Fruit fly (Drosophila melanogaster) whole organism, embryonic: ENCODE measurements around the gene RpS28a.

Experiments
- Asciz ChIP-seq: fragments of 200-800 bp; sonication (Bioruptor generic); optimal IDR thresholded peaks from 2 replicates; lab custom pipeline; 2017; ENCODE audit warnings: missing biosample characterization, mild to moderate bottlenecking, missing genetic modification characterization, missing genetic modification reagents
- B-H2 ChIP-seq: fragments of 200-800 bp; sonication (Bioruptor generic); optimal IDR thresholded peaks from 2 replicates; lab custom pipeline; 2018; ENCODE audit warnings: missing biosample characterization, mild to moderate bottlenecking, missing genetic modification characterization
- CG10565 ChIP-seq: fragments of 200-800 bp; sonication (Bioruptor generic); optimal IDR thresholded peaks from 3 replicates; lab custom pipeline; 2016; ENCODE audit warnings: missing biosample characterization, mild to moderate bottlenecking, missing genetic modification characterization
- CG12659 ChIP-seq: fragments of 200-800 bp; sonication (Bioruptor generic); optimal IDR thresholded peaks from 3 replicates; lab custom pipeline; 2017; ENCODE audit warnings: mild to moderate bottlenecking, missing biosample characterization, missing genetic modification reagents, missing genetic modification characterization
- CG14965 ChIP-seq: fragments of 200-800 bp; sonication (Bioruptor generic); optimal IDR thresholded peaks from 2 replicates; lab custom pipeline; 2016; ENCODE audit warnings: missing biosample characterization, missing genetic modification characterization, borderline replicate concordance
- CG1792 ChIP-seq: fragments of 200-800 bp; sonication (Bioruptor generic); optimal IDR thresholded peaks from 2 replicates; lab custom pipeline; 2016; ENCODE audit warnings: missing biosample characterization, missing genetic modification characterization
- CG18476 ChIP-seq: fragments of 200-800 bp; sonication (Bioruptor generic); optimal IDR thresholded peaks from 2 replicates; lab custom pipeline; 2016; ENCODE audit warnings: missing biosample characterization, mild to moderate bottlenecking, missing genetic modification characterization
- CG2889 ChIP-seq: fragments of 200-800 bp; sonication (Bioruptor generic); IDR thresholded peaks from 3 replicates; pipeline ENCODE4 v1.3.6; 2022; ENCODE audit warnings: missing biosample characterization, missing genetic modification characterization
- CG30403 ChIP-seq: fragments of 200-800 bp; sonication (Bioruptor generic); optimal IDR thresholded peaks from 3 replicates; lab custom pipeline; 2016; ENCODE audit warnings: missing biosample characterization, missing genetic modification characterization
- CG4282 ChIP-seq: fragments of 200-800 bp; sonication (Bioruptor generic); optimal IDR thresholded peaks from 2 replicates; lab custom pipeline; 2016; ENCODE audit warnings: missing biosample characterization, missing genetic modification characterization
- CG4424 ChIP-seq: fragments of 200-800 bp; sonication (Bioruptor generic); optimal IDR thresholded peaks from 3 replicates; lab custom pipeline; 2016; ENCODE audit warnings: missing biosample characterization, missing genetic modification characterization
- CG4730 ChIP-seq: fragments of 200-800 bp; sonication (Bioruptor generic); IDR thresholded peaks from 2 replicates; pipeline ENCODE4 v1.3.6; 2022; ENCODE audit warnings: missing biosample characterization, missing genetic modification characterization
- CG4854 ChIP-seq: fragments of 200-800 bp; sonication (Bioruptor generic); optimal IDR thresholded peaks from 2 replicates; lab custom pipeline; 2016; ENCODE audit warnings: missing biosample characterization, missing genetic modification characterization, inconsistent platforms
- CG6254 ChIP-seq: fragments of 200-800 bp; sonication (Bioruptor generic); optimal IDR thresholded peaks from 3 replicates; lab custom pipeline; 2017; ENCODE audit warnings: mild to moderate bottlenecking, missing biosample characterization, missing genetic modification reagents, missing genetic modification characterization
- CG7271 ChIP-seq: fragments of 200-800 bp; sonication (Bioruptor generic); optimal IDR thresholded peaks from 2 replicates; lab custom pipeline; 2018; ENCODE audit warnings: missing biosample characterization, mild to moderate bottlenecking, missing genetic modification characterization, moderate library complexity
- CG8478 ChIP-seq: fragments of >200 bp; optimal IDR thresholded peaks from 2 replicates; lab custom pipeline; 2018
- D19A ChIP-seq: fragments of 200-800 bp; optimal IDR thresholded peaks from 3 replicates; lab custom pipeline; 2019; ENCODE audit warnings: missing biosample characterization, mild to moderate bottlenecking, missing genetic modification characterization, moderate library complexity
- Dbx ChIP-seq: fragments of 200-800 bp; sonication (Bioruptor generic); IDR thresholded peaks from 3 replicates; pipeline ENCODE4 v1.3.6; 2022; ENCODE audit warnings: missing biosample characterization, missing genetic modification characterization
- Drgx ChIP-seq: fragments of 200-800 bp; sonication (Bioruptor generic); IDR thresholded peaks from 2 replicates; pipeline ENCODE4 v1.3.6; 2022; ENCODE audit warnings: missing biosample characterization, missing genetic modification characterization
- Elba2 ChIP-seq: fragments of 200-800 bp; sonication (Bioruptor generic); optimal IDR thresholded peaks from 3 replicates; lab custom pipeline; 2016; ENCODE audit warnings: missing biosample characterization, missing genetic modification characterization
- Ets65A ChIP-seq: fragments of 200-800 bp; sonication (Bioruptor generic); peaks from one replicate; lab custom pipeline; 2016; ENCODE audit warnings: missing biosample characterization, missing genetic modification characterization
- Fer2 ChIP-seq: fragments of 200-800 bp; sonication (Bioruptor generic); optimal IDR thresholded peaks from 2 replicates; lab custom pipeline; 2018; ENCODE audit warnings: missing biosample characterization, mild to moderate bottlenecking, missing genetic modification characterization, moderate library complexity
- HLHmδ ChIP-seq: fragments of 200-800 bp; sonication (Bioruptor generic); optimal IDR thresholded peaks from 2 replicates; lab custom pipeline; 2018; ENCODE audit warnings: missing biosample characterization, mild to moderate bottlenecking, missing genetic modification characterization, moderate library complexity
- Hmr ChIP-seq: fragments of 200-800 bp; sonication (Bioruptor generic); optimal IDR thresholded peaks from 3 replicates; lab custom pipeline; 2017; ENCODE audit warnings: mild to moderate bottlenecking, missing biosample characterization, missing genetic modification reagents, missing genetic modification characterization
- Hr78 ChIP-seq, 2 experiments: fragments of 200-800 bp in 1 of 2; fragments of >200 bp in 1 of 2; sonication (Bioruptor generic) in 1 of 2; optimal IDR thresholded peaks; 2 replicates each; lab custom pipeline; 2017 to 2019; ENCODE audit warnings: missing biosample characterization in 2 of 2, missing genetic modification characterization in 2 of 2, mild to moderate bottlenecking in 1 of 2, moderate library complexity in 1 of 2
- Kr ChIP-seq: fragments of 200-800 bp; sonication (Bioruptor generic); optimal IDR thresholded peaks from 2 replicates; lab custom pipeline; 2017; ENCODE audit warnings: missing biosample characterization, mild to moderate bottlenecking, missing genetic modification characterization
- Mrtf ChIP-seq: fragments of 200-800 bp; sonication (Bioruptor generic); IDR thresholded peaks from 3 replicates; pipeline ENCODE4 v1.3.6; 2022; ENCODE audit warnings: missing biosample characterization, missing genetic modification characterization
- Myb ChIP-seq: fragments of 200-800 bp; sonication (Bioruptor generic); optimal IDR thresholded peaks from 2 replicates; lab custom pipeline; 2016; ENCODE audit warnings: missing biosample characterization, missing genetic modification characterization
- NC2α ChIP-seq: fragments of 200-800 bp; sonication (Bioruptor generic); optimal IDR thresholded peaks from 2 replicates; lab custom pipeline; 2016; ENCODE audit warnings: missing biosample characterization, missing genetic modification characterization
- Nf-YC ChIP-seq: fragments of 200-800 bp; optimal IDR thresholded peaks from 3 replicates; lab custom pipeline; 2019; ENCODE audit warnings: missing biosample characterization, mild to moderate bottlenecking, missing genetic modification characterization, moderate library complexity
- Ravus ChIP-seq: fragments of 200-800 bp; sonication (Bioruptor generic); IDR thresholded peaks from 2 replicates; pipeline ENCODE4 v1.3.6; 2022; ENCODE audit warnings: missing biosample characterization, missing genetic modification characterization
- Trl ChIP-seq, 3 experiments: fragments of >200 bp in 2 of 3; fragments of 200-800 bp in 1 of 3; sonication (Bioruptor generic) in 1 of 3; optimal IDR thresholded peaks; 2 replicates in 1 of 3; 3 replicates in 2 of 3; lab custom pipeline; 2016 to 2017; ENCODE audit warnings: missing biosample characterization in 1 of 3, missing genetic modification characterization in 1 of 3
- ara ChIP-seq: fragments of 200-800 bp; sonication (Bioruptor generic); IDR thresholded peaks from 2 replicates; pipeline ENCODE4 v1.3.6; 2022; ENCODE audit warnings: missing biosample characterization, missing genetic modification characterization
- cas ChIP-seq: fragments of 200-800 bp; sonication (Bioruptor generic); IDR thresholded peaks from 2 replicates; pipeline ENCODE4 v1.3.6; 2022; ENCODE audit warnings: missing biosample characterization, missing genetic modification characterization
- cwo ChIP-seq: fragments of 200-800 bp; sonication (Bioruptor generic); optimal IDR thresholded peaks from 3 replicates; lab custom pipeline; 2017; ENCODE audit warnings: missing biosample characterization, missing genetic modification characterization, mild to moderate bottlenecking, moderate library complexity, missing genetic modification reagents
- dati ChIP-seq: fragments of 200-800 bp; sonication (Bioruptor generic); IDR thresholded peaks from 2 replicates; pipeline ENCODE4 v1.3.6; 2022; ENCODE audit warnings: missing biosample characterization, missing genetic modification characterization
- dpn ChIP-seq, 2 experiments: fragments of 200-800 bp; sonication (Bioruptor generic); optimal IDR thresholded peaks; 3 replicates each; lab custom pipeline; 2016; ENCODE audit warnings: missing biosample characterization in 2 of 2, missing genetic modification characterization in 2 of 2
- exex ChIP-seq: fragments of 200-800 bp; sonication (Bioruptor generic); optimal IDR thresholded peaks from 4 replicates; lab custom pipeline; 2018; ENCODE audit warnings: missing biosample characterization, mild to moderate bottlenecking, missing genetic modification characterization, moderate library complexity
- ken ChIP-seq: fragments of 200-800 bp; sonication (Bioruptor generic); IDR thresholded peaks from 3 replicates; pipeline ENCODE4 v1.3.6; 2022; ENCODE audit warnings: missing biosample characterization, missing genetic modification characterization
- knrl ChIP-seq: fragments of 200-800 bp; sonication (Bioruptor generic); IDR thresholded peaks from 3 replicates; pipeline ENCODE4 v1.3.6; 2022; ENCODE audit warnings: missing biosample characterization, missing genetic modification characterization; ENCODE audit not compliant: partially characterized antibody
- pho ChIP-seq: fragments of 200-800 bp; sonication (Bioruptor generic); optimal IDR thresholded peaks from 2 replicates; lab custom pipeline; 2016; ENCODE audit warnings: missing biosample characterization, missing genetic modification characterization
- sc ChIP-seq, 3 experiments: fragments of >200 bp in 2 of 3; fragments of 200-800 bp in 1 of 3; sonication (Bioruptor generic) in 1 of 3; optimal IDR thresholded peaks; 2 replicates in 2 of 3; 3 replicates in 1 of 3; lab custom pipeline; 2017; ENCODE audit warnings: mild to moderate bottlenecking in 1 of 3, missing biosample characterization in 1 of 3, missing genetic modification characterization in 1 of 3, missing genetic modification reagents in 1 of 3
- sens ChIP-seq: fragments of 200-800 bp; sonication (Bioruptor generic); peaks from one replicate; lab custom pipeline; 2016; ENCODE audit warnings: missing biosample characterization, missing genetic modification characterization
- so ChIP-seq: fragments of 200-800 bp; sonication (Bioruptor generic); IDR thresholded peaks from 3 replicates; pipeline ENCODE4 v1.3.6; 2022; ENCODE audit warnings: missing biosample characterization, missing genetic modification characterization
- stwl ChIP-seq: fragments of 200-800 bp; sonication (Bioruptor generic); optimal IDR thresholded peaks from 3 replicates; lab custom pipeline; 2018; ENCODE audit warnings: missing biosample characterization, mild to moderate bottlenecking, missing genetic modification characterization, moderate library complexity
- tgo ChIP-seq: fragments of 200-800 bp; sonication (Bioruptor generic); IDR thresholded peaks from 3 replicates; pipeline ENCODE4 v1.3.6; 2022; ENCODE audit warnings: missing biosample characterization, missing genetic modification characterization
- trem ChIP-seq: fragments of 200-800 bp; optimal IDR thresholded peaks from 3 replicates; lab custom pipeline; 2019; ENCODE audit warnings: missing biosample characterization, mild to moderate bottlenecking, missing genetic modification characterization, moderate library complexity
- zen2 ChIP-seq: fragments of 200-800 bp; sonication (Bioruptor generic); IDR thresholded peaks from 3 replicates; pipeline ENCODE4 v1.3.6; 2022; ENCODE audit warnings: missing biosample characterization, missing genetic modification characterization; ENCODE audit not compliant: partially characterized antibody
- zfh1 ChIP-seq: fragments of 200-800 bp; sonication (Bioruptor generic); IDR thresholded peaks from 3 replicates; pipeline ENCODE4 v1.3.6; 2022; ENCODE audit warnings: missing biosample characterization, missing genetic modification characterization

Gene RpS28a

DNA sequence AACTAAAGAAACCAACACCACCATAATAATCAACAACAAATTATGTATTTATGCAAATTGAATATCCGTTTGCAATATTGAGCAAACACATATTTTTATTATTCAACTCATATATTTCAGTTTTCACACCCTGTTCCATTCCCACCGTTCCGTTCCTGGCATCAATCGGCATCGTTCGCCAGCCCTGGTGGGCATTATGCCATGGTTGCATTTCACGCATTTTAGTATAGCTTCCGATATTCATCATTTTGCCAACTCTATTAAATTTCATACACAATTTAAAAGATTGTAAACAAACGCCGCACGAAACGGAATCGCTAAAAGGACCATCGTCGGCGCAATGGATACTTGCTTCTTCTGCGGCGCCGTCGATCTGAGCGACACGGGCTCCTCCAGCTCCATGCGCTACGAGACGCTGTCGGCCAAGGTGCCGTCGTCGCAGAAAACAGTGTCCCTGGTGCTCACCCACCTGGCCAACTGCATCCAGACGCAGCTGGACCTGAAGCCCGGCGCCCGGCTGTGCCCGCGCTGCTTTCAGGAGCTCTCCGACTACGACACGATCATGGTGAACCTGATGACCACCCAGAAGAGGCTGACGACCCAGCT, 20.8 kb upstream of the RpS28a start, which contains the start of gene Sry-delta (continued):
- TF ChIP-seq stwl (tag; lab: Kevin White, UChicago) (peak; percentile 93), Asciz (GFP tag; lab: Kevin White, UChicago) (no peak), Trl (optimal IDR thresholded peaks at IDR 0.05; lab: Kevin White, UChicago) (no peak), Trl (GFP tag; optimal IDR thresholded peaks at IDR 0.05; lab: Kevin White, UChicago) (peak; percentile 92), Hmr (peak; percentile 85), sc (optimal IDR thresholded peaks at IDR 0.05; lab: Kevin White, UChicago) (no peak), sc (GFP tag; optimal IDR thresholded peaks at IDR 0.05; lab: Kevin White, UChicago) (peak; percentile 19), CG12659 (peak; percentile 91), trem (tag; lab: Kevin White, UChicago) (peak; percentile 83), cas (GFP tag; lab: Robert Waterston, UW) (peak; percentile 74), CG7271 (tag; lab: Kevin White, UChicago) (peak; percentile 3), CG4282 (GFP tag; lab: Kevin White, UChicago) (peak; percentile 86), Myb (peak; percentile 70), B-H2 (GFP tag; lab: Kevin White, UChicago) (peak; percentile 90), Fer2 (tag; lab: Kevin White, UChicago) (peak; percentile 42), Ets65A (GFP tag; lab: Kevin White, UChicago) (peak; percentile 99), Drgx (GFP tag; lab: Robert Waterston, UW) (peak; percentile 55; the same call in 1 of the 2 replicates), CG1792 (GFP tag; lab: Kevin White, UChicago) (peak; percentile 79), Hr78 (GFP tag; optimal IDR thresholded peaks at IDR 0.05; lab: Kevin White, UChicago) (no peak), ken (peak; percentile 88), cwo (GFP tag; lab: Kevin White, UChicago) (no peak), Ravus (GFP tag; lab: Robert Waterston, UW) (0 out of 2 replicates have a peak, but pooled peaks have one; percentile 2), dpn (GFP tag; optimal IDR thresholded peaks at IDR 0.05; lab: Kevin White, UChicago) (peak; percentile 88 to 93), CG2889 (peak; percentile 55; the same call in 2 of the 3 replicates), knrl (GFP tag; lab: Robert Waterston, UW) (peak; percentile 79), ara (peak; percentile 76), CG10565 (GFP tag; lab: Kevin White, UChicago) (no peak), HLHmδ (GFP tag; lab: Kevin White, UChicago) (peak; percentile 18), D19A (no peak), Kr (GFP tag; lab: Kevin White, UChicago) (no peak), CG4424 (GFP tag; lab: Kevin White, UChicago) (peak; percentile 85), Elba2 (GFP tag; lab: Kevin White, UChicago) (no peak), Mrtf (GFP tag; lab: Robert Waterston, UW) (peak; percentile 58; the same call in 1 of the 3 replicates), NC2α (peak; percentile 69), exex (no peak), CG8478 (no peak), sens (GFP tag; lab: Kevin White, UChicago) (peak; percentile 96), pho (GFP tag; lab: Kevin White, UChicago) (peak; percentile 91), CG14965 (GFP tag; lab: Kevin White, UChicago) (peak; percentile 3), CG4730 (peak; percentile 62), Dbx (GFP tag; lab: Robert Waterston, UW) (peak; percentile 92), zen2 (GFP tag; lab: Robert Waterston, UW) (no peak; the same call in 2 of the 3 replicates), dati (GFP tag; lab: Robert Waterston, UW) (no peak), Nf-YC (tag; lab: Kevin White, UChicago) (peak; percentile 63), so (no peak), CG30403 (GFP tag; lab: Kevin White, UChicago) (peak; percentile 90), zfh1 (GFP tag; lab: Robert Waterston, UW) (peak; percentile 73; the same call in 2 of the 3 replicates), CG6254 (GFP tag; lab: Kevin White, UChicago) (peak; percentile 71), tgo (GFP tag; lab: Robert Waterston, UW) (peak; percentile 75), CG4854 (GFP tag; lab: Kevin White, UChicago) (peak; percentile 69), CG18476 (GFP tag; lab: Kevin White, UChicago) (peak; percentile 53)
